Fruit fly (Drosophila melanogaster): ENCODE data around the gene Cpr65Ay.

dm6 chr3L:6158530-6158929 is at the start of gene Cpr65Ay:
- TF ChIP-seq CTCF (optimal IDR thresholded peaks at IDR 0.05) = no peak
- no peak for TF ChIP-seq CG8478 (optimal IDR thresholded peaks at IDR 0.05)
